Worm (Caenorhabditis elegans) whole organism, midembryonic: ENCODE results near the gene Y47A7.2.

Source experiments
- ref-1 ChIP-seq: fragments of 200-800 bp; sonication (Bioruptor generic); conservative IDR thresholded peaks from 2 replicates; pipeline ENCODE4 v1.3.6; 2022; ENCODE audit warnings: missing genetic modification reagents, missing genetic modification characterization, missing compliant biosample characterization
- ztf-29 ChIP-seq: fragments of 200-800 bp; sonication (Bioruptor generic); IDR thresholded peaks from 2 replicates; pipeline ENCODE4 v1.3.6; 2022; ENCODE audit warnings: missing genetic modification reagents, missing genetic modification characterization, missing compliant biosample characterization

DNA sequence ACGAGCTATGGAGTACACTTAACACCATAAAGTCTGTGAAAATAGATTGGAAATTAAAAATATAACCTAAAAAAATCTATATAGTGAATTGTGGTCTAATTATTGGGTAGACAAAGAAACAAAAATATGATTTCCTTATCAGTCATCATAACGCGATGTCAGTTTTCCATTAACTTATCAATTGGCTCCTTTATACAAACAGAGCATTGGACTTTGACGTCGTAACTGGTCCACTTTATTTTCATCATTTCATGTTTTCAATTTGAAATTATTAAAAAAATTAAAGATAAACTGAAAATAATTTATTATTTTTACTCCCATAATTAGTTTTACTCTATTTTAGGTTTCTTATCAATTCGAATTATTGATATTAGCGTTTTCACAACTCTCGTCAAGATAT, 20.1 kb downstream of the Y47A7.2 start:
- TF ChIP-seq ztf-29 (GFP tag; lab: Robert Waterston, UW) (no peak), ref-1 (GFP tag; lab: Robert Waterston, UW) (no peak)
